Worm (Caenorhabditis elegans) whole organism, late embryonic: ENCODE results near the gene Y49F6B.2.
"Not testable (repeated sequence)": the region's sequence is repeated elsewhere in the genome, so short reads cannot be mapped to it uniquely, and the experiment has no call there.

Experiments
- C08G9.2 ChIP-seq: sonication (generic microtip); optimal IDR thresholded peaks from 2 replicates; lab custom pipeline; 2016; ENCODE audit warnings: mild to moderate bottlenecking, missing genetic modification characterization, moderate library complexity, missing compliant biosample characterization
- C38D4.7 ChIP-seq: fragments of 200-800 bp; sonication (Bioruptor generic); optimal IDR thresholded peaks from 2 replicates; lab custom pipeline; 2018; ENCODE audit warnings: mild to moderate bottlenecking, missing genetic modification characterization, moderate library complexity, missing compliant biosample characterization
- K02D7.2 ChIP-seq: sonication (generic microtip); optimal IDR thresholded peaks from 2 replicates; lab custom pipeline; 2017; ENCODE audit warnings: mild to moderate bottlenecking, missing genetic modification characterization, missing compliant biosample characterization
- K09A11.1 ChIP-seq: sonication (generic microtip); optimal IDR thresholded peaks from 2 replicates; lab custom pipeline; 2017; ENCODE audit warnings: antibody characterized with exemption, mild to moderate bottlenecking, missing genetic modification characterization, missing compliant biosample characterization; ENCODE audit not compliant: insufficient read depth
- Y22D7AL.16 ChIP-seq: sonication (generic microtip); optimal IDR thresholded peaks from 2 replicates; lab custom pipeline; 2016; ENCODE audit warnings: missing genetic modification characterization, missing compliant biosample characterization
- ama-1 ChIP-seq: fragments of 150-350 bp; optimal IDR thresholded peaks from 2 replicates; lab custom pipeline; 2014
- ceh-18 ChIP-seq: sonication (generic microtip); optimal IDR thresholded peaks from 2 replicates; lab custom pipeline; 2016; ENCODE audit warnings: missing genetic modification characterization, missing compliant biosample characterization
- ceh-30 ChIP-seq: fragments of 150-350 bp; optimal IDR thresholded peaks from 2 replicates; lab custom pipeline; 2014; ENCODE audit warnings: missing biosample characterization, missing genetic modification characterization
- ceh-34 ChIP-seq: sonication (generic microtip); optimal IDR thresholded peaks from 2 replicates; lab custom pipeline; 2016; ENCODE audit warnings: mild to moderate bottlenecking, missing genetic modification characterization, missing compliant biosample characterization
- ceh-6 ChIP-seq: fragments of 200-800 bp; sonication (Bioruptor generic); optimal IDR thresholded peaks from 2 replicates; lab custom pipeline; 2018; ENCODE audit warnings: mild to moderate bottlenecking, missing genetic modification characterization, missing compliant biosample characterization
- dmd-4 ChIP-seq: sonication (generic microtip); optimal IDR thresholded peaks from 2 replicates; lab custom pipeline; 2016; ENCODE audit warnings: borderline replicate concordance, missing genetic modification characterization, missing compliant biosample characterization
- elt-2 ChIP-seq: sonication (generic microtip); optimal IDR thresholded peaks from 2 replicates; lab custom pipeline; 2016; ENCODE audit warnings: missing genetic modification reagents, missing genetic modification characterization, missing compliant biosample characterization
- ets-4 ChIP-seq: sonication (generic microtip); optimal IDR thresholded peaks from 2 replicates; lab custom pipeline; 2016; ENCODE audit warnings: missing genetic modification characterization, missing compliant biosample characterization
- eyg-1 ChIP-seq: sonication (generic microtip); optimal IDR thresholded peaks from 2 replicates; lab custom pipeline; 2016; ENCODE audit warnings: missing genotype, missing genetic modification characterization, missing compliant biosample characterization
- fax-1 ChIP-seq: sonication (generic microtip); optimal IDR thresholded peaks from 2 replicates; lab custom pipeline; 2016; ENCODE audit warnings: missing genotype, missing genetic modification characterization, missing compliant biosample characterization
- fkh-10 ChIP-seq: fragments of 150-350 bp; optimal IDR thresholded peaks from 2 replicates; lab custom pipeline; 2014; ENCODE audit warnings: missing biosample characterization, missing genetic modification reagents, missing genetic modification characterization
- hlh-15 ChIP-seq: sonication (generic microtip); optimal IDR thresholded peaks from 2 replicates; lab custom pipeline; 2016; ENCODE audit warnings: missing genetic modification characterization, missing compliant biosample characterization
- hlh-6 ChIP-seq: sonication (generic microtip); optimal IDR thresholded peaks from 2 replicates; lab custom pipeline; 2016; ENCODE audit warnings: missing genotype, missing genetic modification characterization, missing compliant biosample characterization
- hlh-8 ChIP-seq: sonication (generic microtip); optimal IDR thresholded peaks from 2 replicates; lab custom pipeline; 2016; ENCODE audit warnings: missing genotype, missing genetic modification characterization, missing compliant biosample characterization
- lim-6 ChIP-seq: sonication (generic microtip); optimal IDR thresholded peaks from 2 replicates; lab custom pipeline; 2016; ENCODE audit warnings: missing genetic modification characterization, missing compliant biosample characterization
- madf-2 ChIP-seq: sonication (generic microtip); optimal IDR thresholded peaks from 2 replicates; lab custom pipeline; 2017; ENCODE audit warnings: missing genetic modification characterization, missing compliant biosample characterization
- nfya-1 ChIP-seq: sonication (generic microtip); optimal IDR thresholded peaks from 2 replicates; lab custom pipeline; 2017; ENCODE audit warnings: missing genetic modification characterization, mild to moderate bottlenecking, missing compliant biosample characterization, antibody characterized with exemption, moderate library complexity
- nhr-11 ChIP-seq: fragments of 150-350 bp; optimal IDR thresholded peaks from 2 replicates; lab custom pipeline; 2014; ENCODE audit warnings: missing biosample characterization, missing genetic modification characterization
- npax-4 ChIP-seq: sonication (generic microtip); optimal IDR thresholded peaks from 2 replicates; lab custom pipeline; 2016; ENCODE audit warnings: missing genetic modification characterization, missing compliant biosample characterization
- pag-3 ChIP-seq: sonication (generic microtip); optimal IDR thresholded peaks from 2 replicates; lab custom pipeline; 2016; ENCODE audit warnings: missing compliant biosample characterization, missing genetic modification characterization, borderline replicate concordance
- pha-2 ChIP-seq: sonication (generic microtip); optimal IDR thresholded peaks from 2 replicates; lab custom pipeline; 2017; ENCODE audit warnings: mild to moderate bottlenecking, missing genetic modification characterization, missing compliant biosample characterization
- pha-4 ChIP-seq: fragments of 150-350 bp; optimal IDR thresholded peaks from 2 replicates; lab custom pipeline; 2018; ENCODE audit warnings: missing biosample characterization, missing genetic modification reagents, missing genetic modification characterization
- pqm-1 ChIP-seq: sonication (generic microtip); optimal IDR thresholded peaks from 2 replicates; lab custom pipeline; 2016; ENCODE audit warnings: missing genetic modification characterization, missing compliant biosample characterization
- pros-1 ChIP-seq: fragments of 150-350 bp; optimal IDR thresholded peaks from 2 replicates; lab custom pipeline; 2014; ENCODE audit warnings: missing biosample characterization, missing genetic modification reagents, missing genetic modification characterization
- sdc-2 ChIP-seq: sonication (generic microtip); optimal IDR thresholded peaks from 2 replicates; lab custom pipeline; 2016; ENCODE audit warnings: missing genotype, missing genetic modification characterization, missing compliant biosample characterization
- sox-2 ChIP-seq: fragments of 200-800 bp; sonication (Bioruptor generic); IDR thresholded peaks from 2 replicates; pipeline ENCODE4 v1.3.6; 2022; ENCODE audit warnings: missing genetic modification reagents, missing genetic modification characterization, missing compliant biosample characterization
- sox-4 ChIP-seq: sonication (generic microtip); optimal IDR thresholded peaks from 2 replicates; lab custom pipeline; 2017; ENCODE audit warnings: mild to moderate bottlenecking, missing genetic modification characterization, inconsistent platforms, missing compliant biosample characterization
- syd-9 ChIP-seq: sonication (generic microtip); optimal IDR thresholded peaks from 2 replicates; lab custom pipeline; 2016; ENCODE audit warnings: mild to moderate bottlenecking, missing genetic modification characterization, moderate library complexity, missing compliant biosample characterization
- ttx-3 ChIP-seq: sonication (generic microtip); optimal IDR thresholded peaks from 2 replicates; lab custom pipeline; 2016; ENCODE audit warnings: missing genetic modification reagents, missing genetic modification characterization, missing compliant biosample characterization
- unc-3 ChIP-seq, 2 experiments: fragments of 200-800 bp in 1 of 2; sonication (Bioruptor generic) in 1 of 2; sonication (generic microtip) in 1 of 2; conservative IDR thresholded peaks in 1 of 2; optimal IDR thresholded peaks in 1 of 2; 2 replicates each; pipeline versions ENCODE4 v1.3.6 to Lab custom; 2016 to 2022; ENCODE audit warnings: missing compliant biosample characterization in 2 of 2, missing genetic modification characterization in 2 of 2, missing genetic modification reagents in 1 of 2
- unc-55 ChIP-seq: sonication (generic microtip); optimal IDR thresholded peaks from 2 replicates; lab custom pipeline; 2017; ENCODE audit warnings: missing biosample characterization, missing genetic modification reagents, missing genetic modification characterization
- unc-86 ChIP-seq: sonication (generic microtip); optimal IDR thresholded peaks from 2 replicates; lab custom pipeline; 2016; ENCODE audit warnings: missing genetic modification characterization, missing compliant biosample characterization
- zip-5 ChIP-seq: sonication (generic microtip); optimal IDR thresholded peaks from 2 replicates; lab custom pipeline; 2016; ENCODE audit warnings: missing genetic modification characterization, missing compliant biosample characterization

Gene Y49F6B.2

DNA sequence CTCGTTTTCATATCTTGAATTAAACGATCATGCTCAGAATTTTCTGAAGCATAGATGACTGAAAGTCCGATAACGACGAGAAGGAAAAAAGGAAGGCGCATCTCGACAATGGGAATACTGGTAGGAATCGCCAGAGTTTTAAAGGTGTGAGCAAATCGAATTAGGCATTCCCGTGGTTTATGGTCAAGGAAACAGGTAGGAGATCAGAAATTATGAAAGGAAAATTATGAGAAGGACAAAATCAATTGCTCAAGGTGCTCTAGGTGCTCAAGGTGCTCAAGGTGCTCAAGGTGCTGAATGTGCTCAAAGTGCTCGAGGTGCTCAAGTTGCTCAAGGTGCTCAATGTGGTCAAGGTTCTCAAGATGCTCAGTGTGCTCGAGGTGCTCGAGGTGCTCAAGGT is 38.2 kb upstream of the Y49F6B.2 start, which contains the start of gene C16C8.10:
TSS of gene C16C8.10 (minus strand) at position 101 of the 400 bp plus-strand sequence.
- not testable (repeated sequence) for TF ChIP-seq K09A11.1 (tag; lab: Kevin White, UChicago); ama-1 (lab: Kevin White, UChicago); dmd-4 (tag; lab: Kevin White, UChicago)

DNA sequence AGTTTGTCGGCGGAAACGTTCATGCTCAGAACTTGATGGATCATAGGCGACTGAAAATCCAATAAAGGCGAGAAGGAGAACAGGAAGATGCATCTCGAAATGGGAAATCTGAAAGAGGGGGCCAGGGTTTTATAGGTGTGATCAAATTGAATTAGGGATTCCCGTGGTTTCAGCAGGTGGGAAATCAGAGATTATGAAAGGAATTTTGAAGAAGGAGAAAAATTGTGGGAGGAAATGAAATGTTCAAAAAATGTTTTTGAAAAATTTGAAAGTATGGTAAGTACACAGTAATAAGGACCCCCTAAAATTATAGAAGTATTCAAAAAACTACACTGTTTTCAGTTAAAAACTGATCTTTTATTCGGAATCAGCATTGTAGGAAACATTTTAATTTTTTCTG is 32.2 kb upstream of the Y49F6B.2 start, which contains the start of gene Y49F6B.20:
TSS of gene Y49F6B.20 (minus strand) at position 101 of the 400 bp plus-strand sequence.
- TF ChIP-seq fax-1 (tag; lab: Kevin White, UChicago) (no peak), ets-4 (tag; lab: Kevin White, UChicago) (no peak), nfya-1 (tag; lab: Kevin White, UChicago) (no peak), madf-2 (tag; lab: Kevin White, UChicago) (no peak), pag-3 (tag; lab: Kevin White, UChicago) (no peak), ama-1 (lab: Kevin White, UChicago) (no peak), unc-55 (GFP tag; lab: Kevin White, UChicago) (no peak), elt-2 (no peak), eyg-1 (no peak), hlh-8 (tag; lab: Kevin White, UChicago) (no peak), pha-2 (tag; lab: Kevin White, UChicago) (no peak), K02D7.2 (tag; lab: Kevin White, UChicago) (no peak), C08G9.2 (tag; lab: Kevin White, UChicago) (no peak), sdc-2 (tag; lab: Kevin White, UChicago) (no peak), pha-4 (tag; lab: Kevin White, UChicago) (no peak), npax-4 (tag; lab: Kevin White, UChicago) (no peak), sox-2 (no peak), ceh-34 (tag; lab: Kevin White, UChicago) (no peak), Y22D7AL.16 (tag; lab: Kevin White, UChicago) (no peak)

DNA sequence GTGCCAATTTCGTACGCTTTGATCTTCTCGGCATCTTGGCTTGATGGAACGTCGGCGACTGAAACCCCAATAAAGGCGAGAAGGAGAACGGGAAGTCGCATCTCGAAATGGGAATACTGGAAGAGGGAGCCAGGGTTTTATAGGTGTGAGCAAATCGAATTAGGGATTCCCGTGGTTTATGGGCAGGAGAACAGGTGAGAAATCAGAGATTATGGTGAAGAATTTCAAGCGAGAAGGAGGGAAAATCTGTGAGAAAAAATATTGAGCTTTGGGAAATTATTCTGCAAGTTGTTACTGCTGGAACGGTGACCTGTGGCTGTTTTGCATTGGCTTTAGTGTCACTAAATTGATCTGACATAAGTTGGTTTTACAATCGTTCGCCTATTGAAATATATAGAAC is 31.2 kb upstream of the Y49F6B.2 start, which contains the start of gene Y49F6B.13:
TSS of gene Y49F6B.13 (minus strand) at position 101 of the 400 bp plus-strand sequence.
- TF ChIP-seq syd-9 (tag; lab: Kevin White, UChicago) (no peak), pag-3 (tag; lab: Kevin White, UChicago) (no peak), sdc-2 (tag; lab: Kevin White, UChicago) (no peak), zip-5 (tag; lab: Kevin White, UChicago) (no peak), pqm-1 (tag; lab: Kevin White, UChicago) (no peak), nhr-11 (no peak), sox-4 (no peak), C38D4.7 (GFP tag; lab: Kevin White, UChicago) (no peak), eyg-1 (no peak), madf-2 (tag; lab: Kevin White, UChicago) (no peak), ceh-30 (tag; lab: Kevin White, UChicago) (no peak), elt-2 (no peak), pros-1 (tag; lab: Kevin White, UChicago) (no peak), npax-4 (tag; lab: Kevin White, UChicago) (no peak), sox-2 (no peak), unc-3 (GFP tag; conservative IDR thresholded peaks at IDR 0.05; lab: Robert Waterston, UW) (no peak), unc-3 (tag; optimal IDR thresholded peaks at IDR 0.05; lab: Kevin White, UChicago) (no peak), K02D7.2 (tag; lab: Kevin White, UChicago) (no peak), unc-86 (tag; lab: Kevin White, UChicago) (no peak)

DNA sequence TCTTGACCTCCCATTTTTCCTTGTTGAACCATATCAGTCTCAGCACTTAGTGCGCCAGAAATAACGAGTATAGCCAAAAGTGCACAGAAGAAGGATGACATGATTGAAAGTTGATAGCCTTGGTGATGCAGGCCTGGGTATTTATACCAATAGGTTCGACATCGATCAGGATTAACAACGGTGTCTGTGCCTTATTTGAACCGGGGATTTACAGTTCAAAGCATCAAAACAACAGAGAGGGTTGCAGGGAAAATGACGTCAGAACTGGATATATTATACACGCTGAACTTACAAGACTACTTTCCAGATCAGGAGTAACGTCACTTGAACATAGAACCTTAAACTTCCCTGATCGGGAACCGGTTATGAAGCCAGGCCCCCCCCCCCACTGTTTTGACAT is 30.5 kb upstream of the Y49F6B.2 start, which contains the start of gene Y49F6B.12:
TSS of gene Y49F6B.12 (minus strand) at position 101 of the 400 bp plus-strand sequence.
- TF ChIP-seq ceh-18 (tag; lab: Kevin White, UChicago) (no peak), ttx-3 (tag; lab: Kevin White, UChicago) (no peak), ceh-6 (GFP tag; lab: Kevin White, UChicago) (no peak), ceh-30 (tag; lab: Kevin White, UChicago) (no peak), pha-4 (tag; lab: Kevin White, UChicago) (no peak), fkh-10 (no peak), hlh-6 (tag; lab: Kevin White, UChicago) (no peak), lim-6 (no peak), hlh-15 (tag; lab: Kevin White, UChicago) (no peak)
